In the genomic region with DNA sequence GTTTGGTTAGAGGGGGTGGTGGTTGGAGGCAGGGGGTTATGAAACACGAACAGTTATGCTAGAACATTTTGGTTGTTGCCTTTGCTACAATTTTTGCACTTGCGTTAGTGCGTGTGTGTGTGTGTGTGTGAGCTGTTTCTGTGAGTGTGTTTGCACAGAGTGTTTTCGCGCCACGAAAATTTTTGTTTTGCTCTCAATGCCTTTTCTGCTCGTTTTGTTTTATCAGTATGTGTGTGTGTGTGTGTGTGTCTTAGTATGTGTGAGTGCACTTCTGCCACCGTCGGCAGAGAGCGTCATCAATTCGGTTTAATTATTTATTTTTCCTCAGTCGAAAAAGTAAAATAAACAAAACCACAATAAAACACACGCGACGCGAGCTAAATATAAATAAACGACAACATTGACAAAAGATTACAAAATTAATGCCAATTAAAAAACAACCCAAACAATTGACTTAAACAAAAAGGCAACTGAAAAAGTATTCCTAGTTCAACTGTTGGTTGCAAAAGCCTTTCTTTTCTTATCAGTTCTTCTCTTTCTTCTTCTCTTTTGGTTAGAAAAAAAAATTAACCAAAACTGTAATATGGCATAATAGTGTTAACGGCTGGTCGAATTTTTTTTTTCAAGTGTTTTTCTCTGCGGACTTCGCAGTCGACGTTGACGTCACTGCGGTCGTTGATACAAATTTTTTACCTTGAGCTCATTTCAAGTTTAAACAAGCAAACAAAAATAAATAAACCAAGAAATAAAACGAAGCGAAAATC, we compare ENCODE assay signal across 1 fruit fly cellular context.
TF ChIP-seq lines count a peak whose summit lies in the region.

No protein-coding gene starts in this region.

TF ChIP-seq in whole organism, embryonic, 481 proteins besides CTCF, POLR2A, EP300 and RAD21 (continued from another document):
- TF ChIP-seq CG12391 (tag; optimal IDR thresholded peaks at IDR 0.05; lab: Kevin White, UChicago) (peak; percentile 13), Hey (tag; optimal IDR thresholded peaks at IDR 0.05; lab: Kevin White, UChicago) (no peak), CG12659 (GFP tag; optimal IDR thresholded peaks at IDR 0.05; lab: Kevin White, UChicago) (peak; percentile 15), CG15269 (tag; optimal IDR thresholded peaks at IDR 0.05; lab: Kevin White, UChicago) (peak; percentile 59), danr (GFP tag; IDR thresholded peaks at IDR 0.05; lab: Robert Waterston, UW) (0 out of 2 replicates have a peak, but pooled peaks have one; percentile 23), slbo (GFP tag; IDR thresholded peaks at IDR 0.05; lab: Robert Waterston, UW) (peak; percentile 21; the same call in 1 of the 2 replicates), zen2 (GFP tag; IDR thresholded peaks at IDR 0.05; lab: Robert Waterston, UW; ENCODE audit: partially characterized antibody) (no peak), ab (GFP tag; optimal IDR thresholded peaks at IDR 0.05; lab: Kevin White, UChicago) (no peak), twi (tag; optimal IDR thresholded peaks at IDR 0.05; lab: Kevin White, UChicago) (no peak), Atf6 (GFP tag; IDR thresholded peaks at IDR 0.05; lab: Robert Waterston, UW) (peak; percentile 22; the same call in 1 of the 2 replicates), tup (GFP tag; optimal IDR thresholded peaks at IDR 0.05; lab: Kevin White, UChicago) (no peak), CG2199 (GFP tag; IDR thresholded peaks at IDR 0.05; lab: Robert Waterston, UW) (no peak), CG4820 (GFP tag; optimal IDR thresholded peaks at IDR 0.05; lab: Kevin White, UChicago) (no peak), Side (GFP tag; optimal IDR thresholded peaks at IDR 0.05; lab: Kevin White, UChicago) (peak; percentile 14), CG11504 (tag; optimal IDR thresholded peaks at IDR 0.05; lab: Kevin White, UChicago) (peak; percentile 61), CG16815 (GFP tag; optimal IDR thresholded peaks at IDR 0.05; lab: Kevin White, UChicago) (no peak), Aef1 (GFP tag; IDR thresholded peaks at IDR 0.05; lab: Robert Waterston, UW) (no peak), CG43689 (GFP tag; IDR thresholded peaks at IDR 0.05; lab: Robert Waterston, UW) (no peak), ro (GFP tag; IDR thresholded peaks at IDR 0.05; lab: Robert Waterston, UW) (no peak), eve (GFP tag; optimal IDR thresholded peaks at IDR 0.05; lab: Kevin White, UChicago) (peak in 1 of 2 experiments; percentile 50), al (GFP tag; IDR thresholded peaks at IDR 0.05; lab: Robert Waterston, UW) (0 out of 2 replicates have a peak, but pooled peaks have one; percentile 25), CG10321 (GFP tag; IDR thresholded peaks at IDR 0.05; lab: Robert Waterston, UW) (no peak), CG13296 (GFP tag; optimal IDR thresholded peaks at IDR 0.05; lab: Kevin White, UChicago) (peak; percentile 44), her (GFP tag; optimal IDR thresholded peaks at IDR 0.05; lab: Kevin White, UChicago) (no peak), Lhr (GFP tag; optimal IDR thresholded peaks at IDR 0.05; lab: Kevin White, UChicago) (no peak), Meics (GFP tag; optimal IDR thresholded peaks at IDR 0.05; lab: Kevin White, UChicago) (peak; percentile 18), tgo (GFP tag; IDR thresholded peaks at IDR 0.05; lab: Robert Waterston, UW) (peak; percentile 33; the same call in 2 of the 3 replicates), Dfd (GFP tag; optimal IDR thresholded peaks at IDR 0.05; lab: Kevin White, UChicago) (no peak), CG2120 (GFP tag; optimal IDR thresholded peaks at IDR 0.05; lab: Kevin White, UChicago) (peak; percentile 45), dpn (GFP tag; optimal IDR thresholded peaks at IDR 0.05; lab: Kevin White, UChicago) (peak; percentile 4 to 33), gem (tag; optimal IDR thresholded peaks at IDR 0.05; lab: Kevin White, UChicago) (peak; percentile 62), CG15011 (GFP tag; optimal IDR thresholded peaks at IDR 0.05; lab: Kevin White, UChicago) (no peak), Kr (GFP tag; optimal IDR thresholded peaks at IDR 0.05; lab: Kevin White, UChicago) (no peak), pb (GFP tag; optimal IDR thresholded peaks at IDR 0.05; lab: Kevin White, UChicago) (no peak), CG17385 (GFP tag; optimal IDR thresholded peaks at IDR 0.05; lab: Kevin White, UChicago) (peak; percentile 41), esg (GFP tag; conservative IDR thresholded peaks at IDR 0.05; lab: Robert Waterston, UW) (no peak), aop (GFP tag; IDR thresholded peaks at IDR 0.05; lab: Robert Waterston, UW) (no peak), Chrac-16 (GFP tag; optimal IDR thresholded peaks at IDR 0.05; lab: Kevin White, UChicago) (no peak), CG15601 (tag; optimal IDR thresholded peaks at IDR 0.05; lab: Kevin White, UChicago) (no peak), insv (GFP tag; optimal IDR thresholded peaks at IDR 0.05; lab: Kevin White, UChicago) (no peak), CG17912 (GFP tag; optimal IDR thresholded peaks at IDR 0.05; lab: Kevin White, UChicago) (no peak), Drgx (GFP tag; IDR thresholded peaks at IDR 0.05; lab: Robert Waterston, UW) (peak; percentile 66), CG31441 (GFP tag; IDR thresholded peaks at IDR 0.05; lab: Robert Waterston, UW) (peak; percentile 33; the same call in 1 of the 2 replicates), Hmr (GFP tag; optimal IDR thresholded peaks at IDR 0.05; lab: Kevin White, UChicago) (peak; percentile 43), Xrp1 (GFP tag; IDR thresholded peaks at IDR 0.05; lab: Robert Waterston, UW) (peak; percentile 28; the same call in 1 of the 2 replicates), nerfin-2 (GFP tag; IDR thresholded peaks at IDR 0.05; lab: Robert Waterston, UW; ENCODE audit: partially characterized antibody) (no peak), toy (GFP tag; IDR thresholded peaks at IDR 0.05; lab: Robert Waterston, UW) (no peak), Gug (GFP tag; IDR thresholded peaks at IDR 0.05; lab: Robert Waterston, UW) (0 out of 4 replicates have a peak, but pooled peaks have one; percentile 4), bsh (GFP tag; optimal IDR thresholded peaks at IDR 0.05; lab: Kevin White, UChicago) (peak in 1 of 2 experiments; percentile 30), Dll (GFP tag; IDR thresholded peaks at IDR 0.05; lab: Robert Waterston, UW; ENCODE audit: partially characterized antibody) (no peak), CG7357 (GFP tag; IDR thresholded peaks at IDR 0.05; lab: Robert Waterston, UW) (no peak), CG15073 (GFP tag; optimal IDR thresholded peaks at IDR 0.05; lab: Kevin White, UChicago) (no peak), Med (GFP tag; lab: Kevin White, UChicago) (peak; percentile 77), CG32532 (GFP tag; IDR thresholded peaks at IDR 0.05; lab: Robert Waterston, UW) (no peak), CG18011 (GFP tag; optimal IDR thresholded peaks at IDR 0.05; lab: Kevin White, UChicago) (no peak), Ptx1 (GFP tag; IDR thresholded peaks at IDR 0.05; lab: Robert Waterston, UW) (peak; percentile 19; the same call in 1 of the 2 replicates), gfzf (GFP tag; optimal IDR thresholded peaks at IDR 0.05; lab: Kevin White, UChicago) (no peak), CG18619 (GFP tag; optimal IDR thresholded peaks at IDR 0.05; lab: Kevin White, UChicago) (peak; percentile 23), corto (GFP tag; optimal IDR thresholded peaks at IDR 0.05; lab: Kevin White, UChicago) (peak; percentile 58), unpg (GFP tag; optimal IDR thresholded peaks at IDR 0.05; lab: Kevin White, UChicago) (peak; percentile 23), Nf-YA (GFP tag; IDR thresholded peaks at IDR 0.05; lab: Robert Waterston, UW) (no peak), CG17361 (GFP tag; IDR thresholded peaks at IDR 0.05; lab: Robert Waterston, UW) (0 out of 3 replicates have a peak, but pooled peaks have one; percentile 45), Hr3 (GFP tag; optimal IDR thresholded peaks at IDR 0.05; lab: Kevin White, UChicago) (no peak), Deaf1 (tag; optimal IDR thresholded peaks at IDR 0.05; lab: Kevin White, UChicago) (peak; percentile 15), Fer3 (tag; optimal IDR thresholded peaks at IDR 0.05; lab: Kevin White, UChicago) (peak; percentile 22), E2f1 (GFP tag; IDR thresholded peaks at IDR 0.05; lab: Robert Waterston, UW) (peak; percentile 28; the same call in 1 of the 2 replicates), CG11723 (GFP tag; optimal IDR thresholded peaks at IDR 0.05; lab: Kevin White, UChicago) (no peak), CG6689 (GFP tag; IDR thresholded peaks at IDR 0.05; lab: Robert Waterston, UW) (0 out of 2 replicates have a peak, but pooled peaks have one; percentile 29), ken (GFP tag; IDR thresholded peaks at IDR 0.05; lab: Robert Waterston, UW) (no peak), CG11696 (GFP tag; IDR thresholded peaks at IDR 0.05; lab: Robert Waterston, UW) (0 out of 2 replicates have a peak, but pooled peaks have one; percentile 17), z (GFP tag; IDR thresholded peaks at IDR 0.05; lab: Robert Waterston, UW) (no peak), Sox102F (GFP tag; optimal IDR thresholded peaks at IDR 0.05; lab: Kevin White, UChicago) (peak; percentile 33), CG10209 (GFP tag; optimal IDR thresholded peaks at IDR 0.05; lab: Kevin White, UChicago) (peak; percentile 21), CG17612 (GFP tag; IDR thresholded peaks at IDR 0.05; lab: Robert Waterston, UW) (no peak), hkb (optimal IDR thresholded peaks at IDR 0.05; lab: Kevin White, UChicago) (no peak), hkb (GFP tag; IDR thresholded peaks at IDR 0.05; lab: Robert Waterston, UW) (peak; percentile 45; the same call in 1 of the 2 replicates), Tbp (GFP tag; optimal IDR thresholded peaks at IDR 0.05; lab: Kevin White, UChicago) (no peak), Scr (GFP tag; IDR thresholded peaks at IDR 0.05; lab: Robert Waterston, UW; ENCODE audit: partially characterized antibody) (no peak), Dip3 (GFP tag; optimal IDR thresholded peaks at IDR 0.05; lab: Kevin White, UChicago) (no peak), Opbp (GFP tag; IDR thresholded peaks at IDR 0.05; lab: Robert Waterston, UW; ENCODE audit: partially characterized antibody) (no peak), CG3281 (GFP tag; optimal IDR thresholded peaks at IDR 0.05; lab: Kevin White, UChicago) (peak; percentile 33), CG30431 (GFP tag; optimal IDR thresholded peaks at IDR 0.05; lab: Kevin White, UChicago) (no peak), pzg (GFP tag; optimal IDR thresholded peaks at IDR 0.05; lab: Kevin White, UChicago) (no peak), CG9797 (GFP tag; optimal IDR thresholded peaks at IDR 0.05; lab: Kevin White, UChicago) (no peak), abd-A (tag; optimal IDR thresholded peaks at IDR 0.05; lab: Kevin White, UChicago) (no peak), lilli (GFP tag; optimal IDR thresholded peaks at IDR 0.05; lab: Kevin White, UChicago) (peak; percentile 22), fd3F (GFP tag; optimal IDR thresholded peaks at IDR 0.05; lab: Kevin White, UChicago) (peak; percentile 19), CG13123 (GFP tag; optimal IDR thresholded peaks at IDR 0.05; lab: Kevin White, UChicago) (no peak), CG13894 (tag; optimal IDR thresholded peaks at IDR 0.05; lab: Kevin White, UChicago) (no peak), CG15514 (GFP tag; optimal IDR thresholded peaks at IDR 0.05; lab: Kevin White, UChicago) (peak; percentile 3), wek (GFP tag; optimal IDR thresholded peaks at IDR 0.05; lab: Kevin White, UChicago) (no peak), CG14667 (GFP tag; IDR thresholded peaks at IDR 0.05; lab: Robert Waterston, UW) (no peak), Hsf (GFP tag; optimal IDR thresholded peaks at IDR 0.05; lab: Kevin White, UChicago) (no peak), Ada2b (GFP tag; IDR thresholded peaks at IDR 0.05; lab: Robert Waterston, UW) (peak; percentile 36; the same call in 1 of the 2 replicates), CG7556 (GFP tag; optimal IDR thresholded peaks at IDR 0.05; lab: Kevin White, UChicago) (peak; percentile 20), lab (GFP tag; optimal IDR thresholded peaks at IDR 0.05; lab: Kevin White, UChicago) (peak; percentile 55), CG14441 (GFP tag; IDR thresholded peaks at IDR 0.05; lab: Robert Waterston, UW) (0 out of 2 replicates have a peak, but pooled peaks have one; percentile 37), CG2678 (tag; optimal IDR thresholded peaks at IDR 0.05; lab: Kevin White, UChicago) (peak; percentile 63), CG4282 (GFP tag; optimal IDR thresholded peaks at IDR 0.05; lab: Kevin White, UChicago) (no peak)
